Worm (Caenorhabditis elegans) whole organism, dauer: Measurements from ENCODE around the gene col-38.

Source experiments
- unc-62 ChIP-seq: sonication (generic microtip); optimal IDR thresholded peaks from 2 replicates; lab custom pipeline; 2017; ENCODE audit warnings: missing biosample characterization, missing genetic modification reagents, missing genetic modification characterization

The col-38 gene

ce11 chrII:8569038-8569977, at the start of gene col-38, which contains the start of gene rpl-5:
Gene col-38 (minus strand): TSS chrII:8569088.
Gene rpl-5 (plus strand): TSS chrII:8569927.
- no peak for TF ChIP-seq unc-62 (GFP tag; lab: Kevin White, UChicago)

ce11 chrII:8617516-8617915, 48.6 kb upstream of the col-38 start, which contains the start of gene chhy-1:
Gene chhy-1 (minus strand): TSS chrII:8617616.
- TF ChIP-seq unc-62 (GFP tag; lab: Kevin White, UChicago) = no peak

ce11 chrII:8616155-8616554, 47.3 kb upstream of the col-38 start:
- no peak for TF ChIP-seq unc-62 (GFP tag; lab: Kevin White, UChicago)

- TF ChIP-seq unc-62 (GFP tag; lab: Kevin White, UChicago) = no peak
Observed at ce11 chrII:8612470-8612869, 43.6 kb upstream of the col-38 start, which contains the start of gene T22C8.1. Gene T22C8.1 (plus strand): TSS chrII:8612770.

ce11 chrII:8611330-8611729, 42.4 kb upstream of the col-38 start:
- TF ChIP-seq unc-62 (GFP tag; lab: Kevin White, UChicago) = no peak

ce11 chrII:8610585-8610984, 41.7 kb upstream of the col-38 start:
- TF ChIP-seq unc-62 (GFP tag; lab: Kevin White, UChicago) = no peak

- no peak for TF ChIP-seq unc-62 (GFP tag; lab: Kevin White, UChicago)
Observed at ce11 chrII:8610085-8610484, 41.2 kb upstream of the col-38 start, which contains the start of gene F28C6.9. Gene F28C6.9 (minus strand): TSS chrII:8610185.

- no peak for TF ChIP-seq unc-62 (GFP tag; lab: Kevin White, UChicago)
Observed at ce11 chrII:8607662-8608061, 38.8 kb upstream of the col-38 start, which contains the start of gene F28C6.10. Gene F28C6.10 (plus strand): TSS chrII:8607962.

- TF ChIP-seq unc-62 (GFP tag; lab: Kevin White, UChicago) = no peak
Observed at ce11 chrII:8606549-8606948, 37.7 kb upstream of the col-38 start, which contains the start of gene F28C6.8. Gene F28C6.8 (plus strand): TSS chrII:8606849.

ce11 chrII:8603567-8604359, 34.9 kb upstream of the col-38 start, which contains the start of gene suf-1:
Gene suf-1 (plus strand): TSS chrII:8603846.
- TF ChIP-seq unc-62 (GFP tag; lab: Kevin White, UChicago) = no peak

ce11 chrII:8602337-8602944, 33.6 kb upstream of the col-38 start, which contains the start of the genes cpf-1 and rpl-26:
Gene cpf-1 (minus strand): TSS chrII:8602440.
Gene rpl-26 (plus strand): TSS chrII:8602785.
- TF ChIP-seq unc-62 (GFP tag; lab: Kevin White, UChicago) = no peak

ce11 chrII:8600165-8600564, 31.3 kb upstream of the col-38 start, which contains the start of gene pigg-1:
Gene pigg-1 (minus strand): TSS chrII:8600265.
- TF ChIP-seq unc-62 (GFP tag; lab: Kevin White, UChicago) = no peak

ce11 chrII:8599214-8599613, 30.3 kb upstream of the col-38 start, which contains the start of gene F28C6.5:
Gene F28C6.5 (plus strand): TSS chrII:8599514.
- TF ChIP-seq unc-62 (GFP tag; lab: Kevin White, UChicago) = no peak

- no peak for TF ChIP-seq unc-62 (GFP tag; lab: Kevin White, UChicago)
Observed at ce11 chrII:8593840-8594625, 25.1 kb upstream of the col-38 start, which contains the start of gene aptf-3. Gene aptf-3 (plus strand): TSS chrII:8594190.
